Worm (Caenorhabditis elegans) whole organism, late embryonic: ENCODE results near the gene ent-3.
A peak's percentile ranks its signal among the peaks of the same experiment; 100 is the strongest.

Experiments used
- C08G9.2 ChIP-seq: sonication (generic microtip); optimal IDR thresholded peaks from 2 replicates; lab custom pipeline; 2016; ENCODE audit warnings: mild to moderate bottlenecking, missing genetic modification characterization, moderate library complexity, missing compliant biosample characterization
- Y22D7AL.16 ChIP-seq: sonication (generic microtip); optimal IDR thresholded peaks from 2 replicates; lab custom pipeline; 2016; ENCODE audit warnings: missing genetic modification characterization, missing compliant biosample characterization
- ahr-1 ChIP-seq: sonication (generic microtip); optimal IDR thresholded peaks from 2 replicates; lab custom pipeline; 2016; ENCODE audit warnings: missing genetic modification characterization, missing compliant biosample characterization
- ceh-14 ChIP-seq: sonication (generic microtip); optimal IDR thresholded peaks from 2 replicates; lab custom pipeline; 2016; ENCODE audit warnings: missing genotype, missing genetic modification characterization, missing compliant biosample characterization
- ceh-18 ChIP-seq: sonication (generic microtip); optimal IDR thresholded peaks from 2 replicates; lab custom pipeline; 2016; ENCODE audit warnings: missing genetic modification characterization, missing compliant biosample characterization
- ceh-22 ChIP-seq: sonication (generic microtip); optimal IDR thresholded peaks from 2 replicates; lab custom pipeline; 2017; ENCODE audit warnings: missing biosample characterization, missing genetic modification characterization
- ceh-30 ChIP-seq: fragments of 150-350 bp; optimal IDR thresholded peaks from 2 replicates; lab custom pipeline; 2014; ENCODE audit warnings: missing biosample characterization, missing genetic modification characterization
- ceh-31 ChIP-seq: sonication (generic microtip); optimal IDR thresholded peaks from 2 replicates; lab custom pipeline; 2016; ENCODE audit warnings: missing genetic modification characterization, missing compliant biosample characterization
- ceh-34 ChIP-seq: sonication (generic microtip); optimal IDR thresholded peaks from 2 replicates; lab custom pipeline; 2016; ENCODE audit warnings: mild to moderate bottlenecking, missing genetic modification characterization, missing compliant biosample characterization
- ceh-48 ChIP-seq: sonication (generic microtip); optimal IDR thresholded peaks from 2 replicates; lab custom pipeline; 2016; ENCODE audit warnings: missing genetic modification characterization, inconsistent platforms, missing compliant biosample characterization
- ceh-9 ChIP-seq: sonication (generic microtip); optimal IDR thresholded peaks from 2 replicates; lab custom pipeline; 2016; ENCODE audit warnings: mild to moderate bottlenecking, missing genetic modification characterization, inconsistent platforms, missing compliant biosample characterization
- che-1 ChIP-seq: sonication (generic microtip); optimal IDR thresholded peaks from 2 replicates; lab custom pipeline; 2016; ENCODE audit warnings: mild to moderate bottlenecking, missing genetic modification characterization, missing compliant biosample characterization
- dve-1 ChIP-seq: sonication (generic microtip); optimal IDR thresholded peaks from 2 replicates; lab custom pipeline; 2017; ENCODE audit warnings: antibody characterized with exemption, mild to moderate bottlenecking, missing genetic modification characterization, missing compliant biosample characterization
- eyg-1 ChIP-seq: sonication (generic microtip); optimal IDR thresholded peaks from 2 replicates; lab custom pipeline; 2016; ENCODE audit warnings: missing genotype, missing genetic modification characterization, missing compliant biosample characterization
- fax-1 ChIP-seq: sonication (generic microtip); optimal IDR thresholded peaks from 2 replicates; lab custom pipeline; 2016; ENCODE audit warnings: missing genotype, missing genetic modification characterization, missing compliant biosample characterization
- fkh-10 ChIP-seq: fragments of 150-350 bp; optimal IDR thresholded peaks from 2 replicates; lab custom pipeline; 2014; ENCODE audit warnings: missing biosample characterization, missing genetic modification reagents, missing genetic modification characterization
- gmeb-2 ChIP-seq: sonication (generic microtip); optimal IDR thresholded peaks from 2 replicates; lab custom pipeline; 2016; ENCODE audit warnings: missing genetic modification characterization, inconsistent platforms, missing compliant biosample characterization
- hlh-15 ChIP-seq: sonication (generic microtip); optimal IDR thresholded peaks from 2 replicates; lab custom pipeline; 2016; ENCODE audit warnings: missing genetic modification characterization, missing compliant biosample characterization
- hlh-6 ChIP-seq: sonication (generic microtip); optimal IDR thresholded peaks from 2 replicates; lab custom pipeline; 2016; ENCODE audit warnings: missing genotype, missing genetic modification characterization, missing compliant biosample characterization
- hlh-8 ChIP-seq: sonication (generic microtip); optimal IDR thresholded peaks from 2 replicates; lab custom pipeline; 2016; ENCODE audit warnings: missing genotype, missing genetic modification characterization, missing compliant biosample characterization
- lin-11 ChIP-seq: fragments of 200-800 bp; sonication (Bioruptor generic); optimal IDR thresholded peaks from 2 replicates; lab custom pipeline; 2018; ENCODE audit warnings: mild to moderate bottlenecking, missing genetic modification characterization, missing compliant biosample characterization
- madf-2 ChIP-seq: sonication (generic microtip); optimal IDR thresholded peaks from 2 replicates; lab custom pipeline; 2017; ENCODE audit warnings: missing genetic modification characterization, missing compliant biosample characterization
- nfya-1 ChIP-seq: sonication (generic microtip); optimal IDR thresholded peaks from 2 replicates; lab custom pipeline; 2017; ENCODE audit warnings: missing genetic modification characterization, mild to moderate bottlenecking, missing compliant biosample characterization, antibody characterized with exemption, moderate library complexity
- nhr-11 ChIP-seq: fragments of 150-350 bp; optimal IDR thresholded peaks from 2 replicates; lab custom pipeline; 2014; ENCODE audit warnings: missing biosample characterization, missing genetic modification characterization
- nhr-232 ChIP-seq: sonication (generic microtip); optimal IDR thresholded peaks from 2 replicates; lab custom pipeline; 2016; ENCODE audit warnings: missing genetic modification characterization, missing compliant biosample characterization
- npax-4 ChIP-seq: sonication (generic microtip); optimal IDR thresholded peaks from 2 replicates; lab custom pipeline; 2016; ENCODE audit warnings: missing genetic modification characterization, missing compliant biosample characterization
- pat-9 ChIP-seq: fragments of 200-800 bp; sonication (Bioruptor generic); optimal IDR thresholded peaks from 2 replicates; lab custom pipeline; 2018; ENCODE audit warnings: mild to moderate bottlenecking, missing genetic modification characterization, moderate library complexity, missing compliant biosample characterization
- pqm-1 ChIP-seq: sonication (generic microtip); optimal IDR thresholded peaks from 2 replicates; lab custom pipeline; 2016; ENCODE audit warnings: missing genetic modification characterization, missing compliant biosample characterization
- ref-2 ChIP-seq: sonication (generic microtip); optimal IDR thresholded peaks from 2 replicates; lab custom pipeline; 2016; ENCODE audit warnings: missing genetic modification characterization, missing compliant biosample characterization
- rnt-1 ChIP-seq: sonication (generic microtip); optimal IDR thresholded peaks from 2 replicates; lab custom pipeline; 2016; ENCODE audit warnings: missing genetic modification characterization, missing compliant biosample characterization
- sox-2 ChIP-seq: fragments of 200-800 bp; sonication (Bioruptor generic); IDR thresholded peaks from 2 replicates; pipeline ENCODE4 v1.3.6; 2022; ENCODE audit warnings: missing genetic modification reagents, missing genetic modification characterization, missing compliant biosample characterization
- sox-4 ChIP-seq: sonication (generic microtip); optimal IDR thresholded peaks from 2 replicates; lab custom pipeline; 2017; ENCODE audit warnings: mild to moderate bottlenecking, missing genetic modification characterization, inconsistent platforms, missing compliant biosample characterization
- tbx-2 ChIP-seq: sonication (generic microtip); optimal IDR thresholded peaks from 2 replicates; lab custom pipeline; 2016; ENCODE audit warnings: missing genetic modification characterization, missing compliant biosample characterization
- ttx-3 ChIP-seq: sonication (generic microtip); optimal IDR thresholded peaks from 2 replicates; lab custom pipeline; 2016; ENCODE audit warnings: missing genetic modification reagents, missing genetic modification characterization, missing compliant biosample characterization
- unc-3 ChIP-seq, 2 experiments: fragments of 200-800 bp in 1 of 2; sonication (Bioruptor generic) in 1 of 2; sonication (generic microtip) in 1 of 2; conservative IDR thresholded peaks in 1 of 2; optimal IDR thresholded peaks in 1 of 2; 2 replicates each; pipeline versions ENCODE4 v1.3.6 to Lab custom; 2016 to 2022; ENCODE audit warnings: missing compliant biosample characterization in 2 of 2, missing genetic modification characterization in 2 of 2, missing genetic modification reagents in 1 of 2
- unc-42 ChIP-seq: sonication (generic microtip); optimal IDR thresholded peaks from 2 replicates; lab custom pipeline; 2016; ENCODE audit warnings: missing genotype, missing genetic modification characterization, missing compliant biosample characterization
- unc-55 ChIP-seq: sonication (generic microtip); optimal IDR thresholded peaks from 2 replicates; lab custom pipeline; 2017; ENCODE audit warnings: missing biosample characterization, missing genetic modification reagents, missing genetic modification characterization
- zip-5 ChIP-seq: sonication (generic microtip); optimal IDR thresholded peaks from 2 replicates; lab custom pipeline; 2016; ENCODE audit warnings: missing genetic modification characterization, missing compliant biosample characterization
- ztf-16 ChIP-seq: sonication (generic microtip); optimal IDR thresholded peaks from 2 replicates; lab custom pipeline; 2017; ENCODE audit warnings: missing genetic modification characterization, missing compliant biosample characterization

ent-3 gene

ce11 chrV:14194514-14194913 is 41.3 kb downstream of the ent-3 start:
- TF ChIP-seq hlh-15 = no peak
- no peak for TF ChIP-seq sox-4 (tag; lab: Kevin White, UChicago)
- no peak for TF ChIP-seq sox-2 (GFP tag; lab: Robert Waterston, UW)
- TF ChIP-seq C08G9.2 (tag; lab: Kevin White, UChicago) = no peak
- no peak for TF ChIP-seq ceh-48
- TF ChIP-seq, all 69 proteins: peak for 0

ce11 chrV:14193451-14193850 is 42.4 kb downstream of the ent-3 start, which contains the start of gene atfs-1:
Gene atfs-1, plus strand, starts transcription at chrV:14193663.
- TF ChIP-seq ceh-14 (tag; lab: Kevin White, UChicago) (no peak), lin-11 (no peak), tbx-2 (tag; lab: Kevin White, UChicago) (peak; percentile 44), hlh-6 (tag; lab: Kevin White, UChicago) (no peak), ceh-9 (tag; lab: Kevin White, UChicago) (no peak), Y22D7AL.16 (no peak), ttx-3 (tag; lab: Kevin White, UChicago) (no peak), ceh-31 (peak; percentile 54), ceh-18 (tag; lab: Kevin White, UChicago) (peak; percentile 53), ref-2 (tag; lab: Kevin White, UChicago) (no peak), ceh-34 (tag; lab: Kevin White, UChicago) (no peak), unc-55 (GFP tag; lab: Kevin White, UChicago) (peak; percentile 55), dve-1 (tag; lab: Kevin White, UChicago) (peak; percentile 8), fkh-10 (GFP tag; lab: Kevin White, UChicago) (no peak), ceh-22 (no peak), pqm-1 (tag; lab: Kevin White, UChicago) (peak; percentile 11), C08G9.2 (tag; lab: Kevin White, UChicago) (no peak), unc-42 (tag; lab: Kevin White, UChicago) (peak; percentile 48), pat-9 (tag; lab: Kevin White, UChicago) (no peak), nfya-1 (tag; lab: Kevin White, UChicago) (peak; percentile 25), hlh-8 (no peak), che-1 (tag; lab: Kevin White, UChicago) (no peak), ztf-16 (tag; lab: Kevin White, UChicago) (no peak)

DNA sequence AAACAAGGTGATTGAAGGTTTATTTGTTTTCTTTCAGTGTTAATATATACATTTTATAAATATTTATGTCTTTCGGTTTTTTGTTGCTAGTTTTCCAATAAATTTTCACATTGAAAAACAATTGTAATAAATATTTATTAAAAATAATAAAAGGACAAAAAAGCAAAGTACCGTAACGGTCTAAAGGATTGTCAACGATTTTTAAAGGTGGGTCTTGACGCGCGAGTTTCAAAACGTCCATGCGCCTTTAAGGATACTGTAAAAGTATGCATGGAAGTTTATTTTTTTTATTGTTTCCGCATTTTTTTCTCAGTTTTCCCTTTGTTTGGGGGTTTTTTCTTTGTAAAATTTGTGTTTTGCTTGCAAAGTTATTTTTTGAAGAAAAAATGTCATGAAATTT is 43.0 kb downstream of the ent-3 start:
- TF ChIP-seq ttx-3 (tag; lab: Kevin White, UChicago) (no peak), hlh-8 (no peak), nhr-232 (no peak), ceh-22 (no peak), rnt-1 (tag; lab: Kevin White, UChicago) (no peak), ahr-1 (tag; lab: Kevin White, UChicago) (no peak), npax-4 (tag; lab: Kevin White, UChicago) (no peak), gmeb-2 (tag; lab: Kevin White, UChicago) (no peak)

DNA sequence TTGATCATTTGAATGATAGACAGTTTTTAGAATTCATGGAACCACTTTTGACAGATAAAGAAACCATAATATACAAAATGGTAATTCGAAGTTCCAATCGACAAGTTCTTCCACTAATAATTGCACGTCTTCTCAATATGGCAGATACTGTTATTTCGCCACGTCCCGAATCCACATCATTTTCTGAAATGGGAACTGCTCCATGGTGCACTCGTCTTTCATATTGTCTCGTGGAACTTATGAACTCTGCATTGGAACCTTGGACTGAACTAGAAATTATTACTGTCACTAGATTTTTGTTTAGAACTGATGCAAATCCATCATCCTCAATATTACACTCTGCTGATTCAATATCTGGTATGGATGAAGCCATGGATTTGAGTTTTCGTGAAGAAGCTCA is 48.7 kb downstream of the ent-3 start:
- TF ChIP-seq madf-2 (tag; lab: Kevin White, UChicago) = no peak
- no peak for TF ChIP-seq ceh-9 (tag; lab: Kevin White, UChicago)
- TF ChIP-seq fax-1 (tag; lab: Kevin White, UChicago) = no peak
- no peak for TF ChIP-seq nhr-11 (tag; lab: Kevin White, UChicago)
- no peak for TF ChIP-seq unc-3 (GFP tag; conservative IDR thresholded peaks at IDR 0.05; lab: Robert Waterston, UW)
- TF ChIP-seq unc-3 (tag; optimal IDR thresholded peaks at IDR 0.05; lab: Kevin White, UChicago) = no peak
- no peak for TF ChIP-seq eyg-1
- TF ChIP-seq ztf-16 (tag; lab: Kevin White, UChicago) = no peak
- no peak for TF ChIP-seq rnt-1 (tag; lab: Kevin White, UChicago)
- TF ChIP-seq ttx-3 (tag; lab: Kevin White, UChicago) = no peak
- no peak for TF ChIP-seq pqm-1 (tag; lab: Kevin White, UChicago)
- no peak for TF ChIP-seq ceh-30 (tag; lab: Kevin White, UChicago)
- TF ChIP-seq dve-1 (tag; lab: Kevin White, UChicago) = no peak
- no peak for TF ChIP-seq zip-5 (tag; lab: Kevin White, UChicago)
